Fruit fly (Drosophila melanogaster) whole organism, embryonic: Measurements from ENCODE around the gene prt.
A peak's percentile ranks its signal among the peaks of the same experiment; 100 is the strongest.

Source experiments
- Atf6 ChIP-seq: fragments of 200-800 bp; sonication (Bioruptor generic); IDR thresholded peaks from 2 replicates; pipeline ENCODE4 v1.3.6; 2022; ENCODE audit warnings: missing biosample characterization, missing genetic modification characterization
- CG10267 ChIP-seq: fragments of 200-800 bp; sonication (Bioruptor generic); optimal IDR thresholded peaks from 2 replicates; lab custom pipeline; 2018; ENCODE audit warnings: missing biosample characterization, mild to moderate bottlenecking, missing genetic modification characterization, moderate library complexity
- CG10543 ChIP-seq: fragments of 200-800 bp; sonication (Bioruptor generic); optimal IDR thresholded peaks from 3 replicates; lab custom pipeline; 2017; ENCODE audit warnings: missing biosample characterization, mild to moderate bottlenecking, missing genetic modification characterization, moderate library complexity
- CG11247 ChIP-seq: fragments of 200-800 bp; sonication (Bioruptor generic); IDR thresholded peaks from 2 replicates; pipeline ENCODE4 v1.3.6; 2022; ENCODE audit warnings: missing biosample characterization, missing genetic modification characterization
- CG15479 ChIP-seq: fragments of 200-800 bp; sonication (Bioruptor generic); optimal IDR thresholded peaks from 3 replicates; lab custom pipeline; 2019; ENCODE audit warnings: missing biosample characterization, mild to moderate bottlenecking, missing genetic modification characterization, moderate library complexity
- CG15514 ChIP-seq: fragments of 200-800 bp; sonication (Bioruptor generic); optimal IDR thresholded peaks from 3 replicates; lab custom pipeline; 2017; ENCODE audit warnings: missing biosample characterization, missing genetic modification characterization, mild to moderate bottlenecking, moderate library complexity, missing genetic modification reagents
- CG17568 ChIP-seq: fragments of 200-800 bp; sonication (Bioruptor generic); optimal IDR thresholded peaks from 2 replicates; lab custom pipeline; 2018; ENCODE audit warnings: missing biosample characterization, mild to moderate bottlenecking, missing genetic modification characterization, moderate library complexity
- CG1792 ChIP-seq: fragments of 200-800 bp; sonication (Bioruptor generic); optimal IDR thresholded peaks from 2 replicates; lab custom pipeline; 2016; ENCODE audit warnings: missing biosample characterization, missing genetic modification characterization
- CG18599 ChIP-seq: fragments of 200-800 bp; sonication (Bioruptor generic); optimal IDR thresholded peaks from 3 replicates; lab custom pipeline; 2017; ENCODE audit warnings: missing biosample characterization, missing genetic modification characterization, mild to moderate bottlenecking, moderate library complexity, missing genetic modification reagents
- CG2120 ChIP-seq: fragments of 200-800 bp; sonication (Bioruptor generic); optimal IDR thresholded peaks from 3 replicates; lab custom pipeline; 2016; ENCODE audit warnings: missing biosample characterization, missing genetic modification characterization
- CG34376 ChIP-seq: fragments of 200-800 bp; sonication (Bioruptor generic); optimal IDR thresholded peaks from 2 replicates; lab custom pipeline; 2018; ENCODE audit warnings: missing biosample characterization, mild to moderate bottlenecking, missing genetic modification characterization
- CG6689 ChIP-seq: fragments of 200-800 bp; sonication (Bioruptor generic); IDR thresholded peaks from 2 replicates; pipeline ENCODE4 v1.3.6; 2022; ENCODE audit warnings: missing biosample characterization, missing genetic modification characterization
- CG6813 ChIP-seq: fragments of 200-800 bp; sonication (Bioruptor generic); optimal IDR thresholded peaks from 2 replicates; lab custom pipeline; 2017; ENCODE audit warnings: missing biosample characterization, missing genetic modification characterization, mild to moderate bottlenecking, moderate library complexity, missing genetic modification reagents
- CG8290 ChIP-seq, 3 experiments: fragments of 200-800 bp; sonication (Bioruptor generic); optimal IDR thresholded peaks; 2 replicates each; lab custom pipeline; 2016 to 2019; ENCODE audit warnings: missing biosample characterization in 3 of 3, missing genetic modification characterization in 3 of 3, mild to moderate bottlenecking in 2 of 3, moderate library complexity in 1 of 3
- CG9437 ChIP-seq: fragments of 200-800 bp; sonication (Bioruptor generic); optimal IDR thresholded peaks from 2 replicates; lab custom pipeline; 2018; ENCODE audit warnings: missing biosample characterization, mild to moderate bottlenecking, missing genetic modification characterization
- Chrac-16 ChIP-seq: fragments of 200-800 bp; sonication (Bioruptor generic); optimal IDR thresholded peaks from 3 replicates; lab custom pipeline; 2016; ENCODE audit warnings: missing biosample characterization, missing genetic modification characterization
- Deaf1 ChIP-seq: fragments of 200-800 bp; optimal IDR thresholded peaks from 3 replicates; lab custom pipeline; 2019; ENCODE audit warnings: missing biosample characterization, mild to moderate bottlenecking, missing genetic modification characterization, moderate library complexity
- GATAe ChIP-seq: fragments of 200-800 bp; sonication (Bioruptor generic); conservative IDR thresholded peaks from 2 replicates; pipeline ENCODE4 v1.3.6; 2022; ENCODE audit warnings: missing biosample characterization, missing genetic modification characterization
- HLHmδ ChIP-seq: fragments of 200-800 bp; sonication (Bioruptor generic); optimal IDR thresholded peaks from 2 replicates; lab custom pipeline; 2018; ENCODE audit warnings: missing biosample characterization, mild to moderate bottlenecking, missing genetic modification characterization, moderate library complexity
- Hand ChIP-seq: fragments of 200-800 bp; sonication (Bioruptor generic); optimal IDR thresholded peaks from 2 replicates; lab custom pipeline; 2017; ENCODE audit warnings: mild to moderate bottlenecking, missing biosample characterization, missing genetic modification reagents, missing genetic modification characterization
- Hey ChIP-seq: fragments of 200-800 bp; sonication (Bioruptor generic); optimal IDR thresholded peaks from 3 replicates; lab custom pipeline; 2018; ENCODE audit warnings: missing biosample characterization, mild to moderate bottlenecking, missing genetic modification characterization
- HmgZ ChIP-seq: fragments of 200-800 bp; sonication (Bioruptor generic); optimal IDR thresholded peaks from 2 replicates; lab custom pipeline; 2018; ENCODE audit warnings: missing biosample characterization, mild to moderate bottlenecking, missing genetic modification characterization
- Hmr ChIP-seq: fragments of 200-800 bp; sonication (Bioruptor generic); optimal IDR thresholded peaks from 3 replicates; lab custom pipeline; 2017; ENCODE audit warnings: mild to moderate bottlenecking, missing biosample characterization, missing genetic modification reagents, missing genetic modification characterization
- Med ChIP-seq: fragments of 200-800 bp; sonication (Bioruptor generic); peaks from one replicate; lab custom pipeline; 2016; ENCODE audit warnings: missing biosample characterization, missing genetic modification characterization, mild to moderate bottlenecking, inconsistent platforms, moderate library complexity
- Neu2 ChIP-seq: fragments of 200-800 bp; sonication (Bioruptor generic); optimal IDR thresholded peaks from 3 replicates; lab custom pipeline; 2016; ENCODE audit warnings: missing biosample characterization, missing genetic modification characterization, borderline replicate concordance
- Vsx1 ChIP-seq: fragments of 200-800 bp; sonication (Bioruptor generic); optimal IDR thresholded peaks from 2 replicates; lab custom pipeline; 2017; ENCODE audit warnings: missing biosample characterization, mild to moderate bottlenecking, missing genetic modification characterization, missing genetic modification reagents
- bowl ChIP-seq: fragments of 200-800 bp; sonication (Bioruptor generic); IDR thresholded peaks from 2 replicates; pipeline ENCODE4 v1.3.6; 2022; ENCODE audit warnings: missing biosample characterization, missing genetic modification characterization
- cg ChIP-seq: fragments of 200-800 bp; sonication (Bioruptor generic); optimal IDR thresholded peaks from 3 replicates; lab custom pipeline; 2019; ENCODE audit warnings: missing biosample characterization, mild to moderate bottlenecking, missing genetic modification characterization, moderate library complexity
- chinmo ChIP-seq: fragments of 200-800 bp; sonication (Bioruptor generic); IDR thresholded peaks from 4 replicates; pipeline ENCODE4 v1.3.6; 2022; ENCODE audit warnings: missing biosample characterization, missing genetic modification characterization; ENCODE audit not compliant: partially characterized antibody
- cwo ChIP-seq: fragments of 200-800 bp; sonication (Bioruptor generic); optimal IDR thresholded peaks from 3 replicates; lab custom pipeline; 2017; ENCODE audit warnings: missing biosample characterization, missing genetic modification characterization, mild to moderate bottlenecking, moderate library complexity, missing genetic modification reagents
- exex ChIP-seq: fragments of 200-800 bp; sonication (Bioruptor generic); optimal IDR thresholded peaks from 4 replicates; lab custom pipeline; 2018; ENCODE audit warnings: missing biosample characterization, mild to moderate bottlenecking, missing genetic modification characterization, moderate library complexity
- fd96Cb ChIP-seq: fragments of 200-800 bp; sonication (Bioruptor generic); optimal IDR thresholded peaks from 2 replicates; lab custom pipeline; 2018; ENCODE audit warnings: missing biosample characterization, mild to moderate bottlenecking, missing genetic modification characterization, moderate library complexity
- grn ChIP-seq: fragments of 200-800 bp; sonication (Bioruptor generic); optimal IDR thresholded peaks from 3 replicates; lab custom pipeline; 2017; ENCODE audit warnings: missing biosample characterization, missing genetic modification characterization
- gro ChIP-seq: fragments of 200-800 bp; sonication (Bioruptor generic); optimal IDR thresholded peaks from 2 replicates; lab custom pipeline; 2016; ENCODE audit warnings: missing biosample characterization, missing genetic modification characterization
- lab ChIP-seq: fragments of 200-800 bp; sonication (Bioruptor generic); optimal IDR thresholded peaks from 3 replicates; lab custom pipeline; 2017; ENCODE audit warnings: missing biosample characterization, missing genetic modification characterization, mild to moderate bottlenecking, moderate library complexity, missing genetic modification reagents
- mirr ChIP-seq: fragments of 200-800 bp; sonication (Bioruptor generic); optimal IDR thresholded peaks from 3 replicates; lab custom pipeline; 2018; ENCODE audit warnings: missing biosample characterization, mild to moderate bottlenecking, missing genetic modification characterization
- nerfin-1 ChIP-seq: fragments of 200-800 bp; sonication (Bioruptor generic); optimal IDR thresholded peaks from 3 replicates; lab custom pipeline; 2019; ENCODE audit warnings: missing biosample characterization, mild to moderate bottlenecking, missing genetic modification characterization, moderate library complexity
- rib ChIP-seq: fragments of 200-800 bp; sonication (Bioruptor generic); IDR thresholded peaks from 2 replicates; pipeline ENCODE4 v1.3.6; 2022; ENCODE audit warnings: missing biosample characterization, missing genetic modification characterization
- row ChIP-seq: fragments of 200-800 bp; sonication (Bioruptor generic); IDR thresholded peaks from 3 replicates; pipeline ENCODE4 v1.3.6; 2022; ENCODE audit warnings: missing biosample characterization, missing genetic modification characterization
- sd ChIP-seq: fragments of 200-800 bp; sonication (Bioruptor generic); optimal IDR thresholded peaks from 3 replicates; lab custom pipeline; 2018; ENCODE audit warnings: missing biosample characterization, mild to moderate bottlenecking, missing genetic modification characterization, moderate library complexity
- sug ChIP-seq: fragments of 200-800 bp; optimal IDR thresholded peaks from 2 replicates; lab custom pipeline; 2019; ENCODE audit warnings: missing biosample characterization, mild to moderate bottlenecking, missing genetic modification characterization, moderate library complexity

prt gene

dm6 chr3R:23724843-23725506, 26.1 kb upstream of the prt start:
- TF ChIP-seq CG6813 (GFP tag; lab: Kevin White, UChicago) = peak; percentile 8
- TF ChIP-seq rib (GFP tag; lab: Robert Waterston, UW) = peak; percentile 70; the same call in 1 of the 2 replicates
- TF ChIP-seq fd96Cb (tag; lab: Kevin White, UChicago) = no peak
- 0 out of 3 replicates have a peak, but pooled peaks have one; percentile 16 for TF ChIP-seq row
- peak; percentile 30 for TF ChIP-seq Vsx1 (GFP tag; lab: Kevin White, UChicago)
- TF ChIP-seq Hand (GFP tag; lab: Kevin White, UChicago) = no peak
- TF ChIP-seq gro (GFP tag; lab: Kevin White, UChicago) = peak; percentile 29
- TF ChIP-seq CG1792 = no peak
- peak; percentile 23 for TF ChIP-seq Hmr (GFP tag; lab: Kevin White, UChicago)
- TF ChIP-seq chinmo (GFP tag; lab: Robert Waterston, UW) = 0 out of 4 replicates have a peak, but pooled peaks have one; percentile 16
- TF ChIP-seq GATAe = peak; percentile 87
- no peak for TF ChIP-seq CG11247 (GFP tag; lab: Robert Waterston, UW)
- TF ChIP-seq CG17568 (GFP tag; lab: Kevin White, UChicago) = no peak
- peak; percentile 39 for TF ChIP-seq cwo (GFP tag; lab: Kevin White, UChicago)
- TF ChIP-seq nerfin-1 = no peak
- peak; percentile 86 for TF ChIP-seq mirr (GFP tag; lab: Kevin White, UChicago)
- peak; percentile 94 for TF ChIP-seq Hey (tag; lab: Kevin White, UChicago)
- TF ChIP-seq CG18599 = no peak
- peak; percentile 99 for TF ChIP-seq exex (tag; lab: Kevin White, UChicago)
- no peak for TF ChIP-seq CG2120 (GFP tag; lab: Kevin White, UChicago)
- TF ChIP-seq Atf6 (GFP tag; lab: Robert Waterston, UW) = 0 out of 2 replicates have a peak, but pooled peaks have one; percentile 31
- peak; percentile 39 for TF ChIP-seq lab (GFP tag; lab: Kevin White, UChicago)
- no peak for TF ChIP-seq cg (GFP tag; lab: Kevin White, UChicago)
- TF ChIP-seq CG10543 (GFP tag; lab: Kevin White, UChicago) = peak; percentile 43
- TF ChIP-seq CG9437 (GFP tag; lab: Kevin White, UChicago) = no peak
- TF ChIP-seq CG15479 (GFP tag; lab: Kevin White, UChicago) = peak; percentile 28
- peak; percentile 74 for TF ChIP-seq sd (tag; lab: Kevin White, UChicago)
- TF ChIP-seq bowl (GFP tag; lab: Robert Waterston, UW) = no peak
- no peak for TF ChIP-seq CG6689 (GFP tag; lab: Robert Waterston, UW)
- TF ChIP-seq Neu2 (GFP tag; lab: Kevin White, UChicago) = no peak
- no peak for TF ChIP-seq Deaf1 (tag; lab: Kevin White, UChicago)
- TF ChIP-seq CG15514 (GFP tag; lab: Kevin White, UChicago) = peak; percentile 2
- no peak for TF ChIP-seq CG8290 (GFP tag; optimal IDR thresholded peaks at IDR 0.05; lab: Kevin White, UChicago)
- TF ChIP-seq CG8290 (tag; optimal IDR thresholded peaks at IDR 0.05; lab: Kevin White, UChicago) = peak in 1 of 2 experiments; percentile 8
- TF ChIP-seq sug = peak; percentile 97
- no peak for TF ChIP-seq CG10267 (tag; lab: Kevin White, UChicago)
- TF ChIP-seq Med (GFP tag; lab: Kevin White, UChicago) = peak; percentile 28
- TF ChIP-seq HmgZ (tag; lab: Kevin White, UChicago) = peak; percentile 2
- TF ChIP-seq Chrac-16 (GFP tag; lab: Kevin White, UChicago) = no peak
- peak; percentile 85 for TF ChIP-seq CG34376 (GFP tag; lab: Kevin White, UChicago)
- no peak for TF ChIP-seq HLHmδ (GFP tag; lab: Kevin White, UChicago)
- TF ChIP-seq grn (GFP tag; lab: Kevin White, UChicago) = peak; percentile 73
